Worm (Caenorhabditis elegans): ENCODE measurements around the gene lgc-22.

The lgc-22 gene

ce11 chrIV:4265951-4266350 lies 35.2 kb upstream of the lgc-22 start:
- no peak for TF ChIP-seq dmd-4 (tag; optimal IDR thresholded peaks at IDR 0.05)
- TF ChIP-seq peb-1 (tag; optimal IDR thresholded peaks at IDR 0.05): no peak
- no peak for TF ChIP-seq ztf-11 (tag; optimal IDR thresholded peaks at IDR 0.05)
- TF ChIP-seq R02D3.7 (tag; optimal IDR thresholded peaks at IDR 0.05): no peak
- no peak for TF ChIP-seq ceh-16 (tag; optimal IDR thresholded peaks at IDR 0.05)
- no peak for TF ChIP-seq nhr-23 (tag; optimal IDR thresholded peaks at IDR 0.05)
- TF ChIP-seq egl-27 (tag; optimal IDR thresholded peaks at IDR 0.05): no peak
- no peak for TF ChIP-seq lin-39 (tag; optimal IDR thresholded peaks at IDR 0.05)
- no peak for TF ChIP-seq nhr-6 (tag; optimal IDR thresholded peaks at IDR 0.05)
- TF ChIP-seq lin-13 (GFP tag; optimal IDR thresholded peaks at IDR 0.05): no peak
- no peak for TF ChIP-seq lin-11 (tag; optimal IDR thresholded peaks at IDR 0.05)
- TF ChIP-seq elt-3 (tag; optimal IDR thresholded peaks at IDR 0.05): no peak
- TF ChIP-seq gmeb-1 (tag; optimal IDR thresholded peaks at IDR 0.05): no peak
- no peak for TF ChIP-seq C34F6.9 (tag; optimal IDR thresholded peaks at IDR 0.05)
- no peak for TF ChIP-seq nhr-129 (tag; optimal IDR thresholded peaks at IDR 0.05)
- no peak for TF ChIP-seq skn-1 (tag; optimal IDR thresholded peaks at IDR 0.05)

DNA sequence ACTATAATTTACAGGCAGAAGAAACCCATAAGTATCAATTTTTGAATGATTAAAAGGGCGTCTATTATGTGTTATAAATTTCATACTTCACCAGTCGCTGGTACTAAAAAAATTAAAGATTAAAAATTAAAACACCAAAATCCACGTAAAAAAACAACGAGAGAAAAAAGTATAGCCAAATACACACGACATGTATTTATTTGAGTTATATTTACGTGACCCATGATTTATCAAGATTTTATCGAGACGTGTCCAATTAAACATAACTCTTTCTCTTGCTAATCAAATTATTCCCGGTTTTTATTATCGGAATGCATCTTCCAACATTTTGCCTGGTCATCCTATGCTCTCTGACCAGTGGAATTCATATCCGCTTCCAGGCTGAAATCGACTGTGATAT lies 33.8 kb upstream of the lgc-22 start, which contains the start of gene F36A4.4:
TSS of gene F36A4.4 (plus strand) at position 301 of the 400 bp plus-strand sequence.
- no peak for TF ChIP-seq nhr-12 (tag; optimal IDR thresholded peaks at IDR 0.05)
- TF ChIP-seq dmd-4 (tag; optimal IDR thresholded peaks at IDR 0.05): no peak
- no peak for TF ChIP-seq mbf-1 (tag; optimal IDR thresholded peaks at IDR 0.05)
- no peak for TF ChIP-seq gmeb-1 (tag; optimal IDR thresholded peaks at IDR 0.05)
- TF ChIP-seq lin-39 (tag; optimal IDR thresholded peaks at IDR 0.05): no peak
- TF ChIP-seq nhr-129 (tag; optimal IDR thresholded peaks at IDR 0.05): no peak
- no peak for TF ChIP-seq lin-13 (GFP tag; optimal IDR thresholded peaks at IDR 0.05)
- no peak for TF ChIP-seq ztf-11 (tag; optimal IDR thresholded peaks at IDR 0.05)
- no peak for TF ChIP-seq nhr-6 (tag; optimal IDR thresholded peaks at IDR 0.05)
- TF ChIP-seq alr-1 (tag; optimal IDR thresholded peaks at IDR 0.05): no peak
- no peak for TF ChIP-seq R02D3.7 (tag; optimal IDR thresholded peaks at IDR 0.05)

ce11 chrIV:4269308-4269707 lies 31.8 kb upstream of the lgc-22 start, which contains the start of gene F36A4.3:
TSS of gene F36A4.3 (plus strand) at chrIV:4269608.
- no peak for TF ChIP-seq fos-1 (tag; optimal IDR thresholded peaks at IDR 0.05)
- TF ChIP-seq sma-3 (GFP tag; optimal IDR thresholded peaks at IDR 0.05): no peak
- no peak for TF ChIP-seq unc-55 (GFP tag; optimal IDR thresholded peaks at IDR 0.05)
- no peak for TF ChIP-seq nhr-12 (tag; optimal IDR thresholded peaks at IDR 0.05)
- no peak for TF ChIP-seq ztf-11 (tag; optimal IDR thresholded peaks at IDR 0.05)
- TF ChIP-seq peb-1 (tag; optimal IDR thresholded peaks at IDR 0.05): no peak
- no peak for TF ChIP-seq aly-2 (tag; optimal IDR thresholded peaks at IDR 0.05)
- no peak for TF ChIP-seq mbf-1 (tag; optimal IDR thresholded peaks at IDR 0.05)
- TF ChIP-seq sem-4 (tag; optimal IDR thresholded peaks at IDR 0.05): no peak
- no peak for TF ChIP-seq Y55F3AM.14 (GFP tag; optimal IDR thresholded peaks at IDR 0.05)
- no peak for TF ChIP-seq zag-1 (tag; optimal IDR thresholded peaks at IDR 0.05)
- TF ChIP-seq ztf-1 (GFP tag; conservative IDR thresholded peaks at IDR 0.05): no peak
- TF ChIP-seq alr-1 (tag; optimal IDR thresholded peaks at IDR 0.05): no peak

DNA sequence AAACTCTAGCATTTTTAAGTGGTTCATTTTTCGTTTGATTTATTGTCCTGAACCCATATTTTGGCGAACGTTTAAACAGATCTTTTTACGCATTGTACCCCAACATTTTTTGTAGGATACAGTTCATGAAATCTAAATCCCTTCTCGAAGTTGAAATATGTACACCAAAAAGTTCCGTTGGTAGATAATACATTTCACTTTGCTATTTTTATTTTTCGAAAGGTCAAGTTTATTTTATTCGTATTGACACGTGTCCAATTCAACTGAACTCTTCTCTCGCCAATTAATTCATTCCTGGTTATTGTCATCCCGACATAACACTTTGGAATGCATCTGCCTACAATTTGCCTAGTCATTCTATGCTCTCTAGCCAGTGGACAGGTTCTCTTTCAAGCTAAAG lies 30.2 kb upstream of the lgc-22 start, which contains the start of gene F36A4.2:
TSS of gene F36A4.2 (plus strand) at position 301 of the 400 bp plus-strand sequence.
- TF ChIP-seq nhr-21 (tag; optimal IDR thresholded peaks at IDR 0.05) (no peak), nhr-129 (tag; optimal IDR thresholded peaks at IDR 0.05) (no peak), nhr-25 (tag; optimal IDR thresholded peaks at IDR 0.05) (no peak), mdl-1 (tag; optimal IDR thresholded peaks at IDR 0.05) (no peak), elt-1 (tag; optimal IDR thresholded peaks at IDR 0.05) (no peak), aly-2 (tag; optimal IDR thresholded peaks at IDR 0.05) (no peak), ceh-82 (tag; optimal IDR thresholded peaks at IDR 0.05) (no peak), unc-39 (tag; optimal IDR thresholded peaks at IDR 0.05) (no peak), elt-3 (tag; optimal IDR thresholded peaks at IDR 0.05) (no peak), dmd-4 (tag; optimal IDR thresholded peaks at IDR 0.05) (no peak), lin-13 (GFP tag; optimal IDR thresholded peaks at IDR 0.05) (no peak), gmeb-1 (tag; optimal IDR thresholded peaks at IDR 0.05) (no peak), ceh-16 (tag; optimal IDR thresholded peaks at IDR 0.05) (no peak), nhr-11 (tag; optimal IDR thresholded peaks at IDR 0.05) (no peak), mab-5 (tag; optimal IDR thresholded peaks at IDR 0.05) (no peak)

- TF ChIP-seq ama-1 (optimal IDR thresholded peaks at IDR 0.05) (no peak), nhr-77 (tag; optimal IDR thresholded peaks at IDR 0.05) (no peak), nhr-21 (tag; optimal IDR thresholded peaks at IDR 0.05) (no peak), unc-39 (tag; optimal IDR thresholded peaks at IDR 0.05) (no peak), unc-62 (GFP tag; optimal IDR thresholded peaks at IDR 0.05) (no peak), mdl-1 (tag; optimal IDR thresholded peaks at IDR 0.05) (no peak)
Measured at ce11 chrIV:4272167-4272566, 28.9 kb upstream of the lgc-22 start, which contains the start of gene F36A4.1. TSS of gene F36A4.1 (plus strand) at chrIV:4272467.

All from whole organism, L2 larva.